Worm (Caenorhabditis elegans): ENCODE data around the gene cup-4.

cup-4 gene

DNA sequence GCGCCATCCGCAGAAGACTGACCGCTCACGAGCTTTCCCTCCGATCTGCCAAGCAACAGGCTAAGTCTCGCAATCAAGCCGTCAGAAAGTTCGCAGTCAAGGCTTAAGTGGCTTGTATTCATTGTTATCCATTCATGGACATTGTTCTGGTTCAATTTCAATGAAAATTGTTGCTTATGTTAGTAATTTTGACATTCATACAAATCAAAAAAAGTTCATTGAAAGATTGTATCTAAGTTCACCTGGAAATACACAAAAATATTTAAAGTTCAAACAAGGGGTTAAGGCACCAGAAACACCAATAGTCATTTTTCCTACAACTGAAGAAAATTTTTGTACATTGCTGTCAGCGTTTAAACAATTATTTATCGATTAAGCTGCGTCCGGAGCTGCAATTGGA lies 10.8 kb upstream of the cup-4 start (continued):
- TF ChIP-seq T07F8.4 (tag; optimal IDR thresholded peaks at IDR 0.05), result no peak
- no peak for TF ChIP-seq ztf-28 (GFP tag; IDR thresholded peaks at IDR 0.05)
- TF ChIP-seq cebp-1 (GFP tag; IDR thresholded peaks at IDR 0.05), result no peak
- peak; percentile 19 for TF ChIP-seq cebp-1 (tag; optimal IDR thresholded peaks at IDR 0.05)
- peak; percentile 53 for TF ChIP-seq him-1 (tag; optimal IDR thresholded peaks at IDR 0.05)
- TF ChIP-seq aptf-3 (GFP tag; IDR thresholded peaks at IDR 0.05), result no peak
- no peak for TF ChIP-seq Y67H2A.10 (GFP tag; conservative IDR thresholded peaks at IDR 0.05)
- peak; percentile 74 for TF ChIP-seq madf-3 (GFP tag; IDR thresholded peaks at IDR 0.05)
- TF ChIP-seq hlh-26 (GFP tag; conservative IDR thresholded peaks at IDR 0.05), result no peak
- TF ChIP-seq hrde-1 (tag; optimal IDR thresholded peaks at IDR 0.05; ENCODE audit: borderline replicate concordance), result peak; percentile 76
- TF ChIP-seq zfh-2 (GFP tag; conservative IDR thresholded peaks at IDR 0.05), result no peak
- TF ChIP-seq bed-2 (GFP tag; IDR thresholded peaks at IDR 0.05), result no peak
- no peak for TF ChIP-seq lag-1 (GFP tag; IDR thresholded peaks at IDR 0.05)
- TF ChIP-seq tlf-1 (GFP tag; optimal IDR thresholded peaks at IDR 0.05), result peak; percentile 64
- TF ChIP-seq efl-1 (GFP tag; optimal IDR thresholded peaks at IDR 0.05), result peak; percentile 14
- TF ChIP-seq mes-4 (tag; optimal IDR thresholded peaks at IDR 0.05), result no peak
- TF ChIP-seq let-526 (GFP tag; IDR thresholded peaks at IDR 0.05), result no peak
- TF ChIP-seq F22D6.2 (tag; optimal IDR thresholded peaks at IDR 0.05), result no peak
- peak; percentile 68 for TF ChIP-seq lin-54 (GFP tag; optimal IDR thresholded peaks at IDR 0.05)

DNA sequence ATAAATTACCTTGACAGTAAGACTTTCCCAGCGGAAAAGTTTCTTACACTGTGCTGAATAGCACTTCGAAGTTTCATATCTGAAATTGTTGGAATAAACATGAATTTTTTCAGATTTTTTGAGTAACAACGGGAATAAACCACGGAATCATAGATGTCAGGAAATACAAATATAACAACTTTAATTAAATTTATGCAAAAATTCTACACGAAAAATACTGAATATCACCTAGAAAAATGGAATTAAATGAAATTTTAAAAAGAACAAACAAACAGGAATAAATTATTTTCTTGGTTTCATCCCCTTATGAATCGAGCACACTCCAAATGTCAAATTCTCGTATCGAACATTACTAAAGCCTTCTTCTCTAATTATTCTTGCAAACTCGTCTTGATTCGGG lies 9.1 kb upstream of the cup-4 start, which contains the start of gene tag-307:
Gene tag-307, minus strand, starts transcription at position 101 of the 400 bp plus-strand sequence.
- no peak for TF ChIP-seq nfya-1 (tag; optimal IDR thresholded peaks at IDR 0.05; ENCODE audit: borderline replicate concordance, insufficient read depth)

DNA sequence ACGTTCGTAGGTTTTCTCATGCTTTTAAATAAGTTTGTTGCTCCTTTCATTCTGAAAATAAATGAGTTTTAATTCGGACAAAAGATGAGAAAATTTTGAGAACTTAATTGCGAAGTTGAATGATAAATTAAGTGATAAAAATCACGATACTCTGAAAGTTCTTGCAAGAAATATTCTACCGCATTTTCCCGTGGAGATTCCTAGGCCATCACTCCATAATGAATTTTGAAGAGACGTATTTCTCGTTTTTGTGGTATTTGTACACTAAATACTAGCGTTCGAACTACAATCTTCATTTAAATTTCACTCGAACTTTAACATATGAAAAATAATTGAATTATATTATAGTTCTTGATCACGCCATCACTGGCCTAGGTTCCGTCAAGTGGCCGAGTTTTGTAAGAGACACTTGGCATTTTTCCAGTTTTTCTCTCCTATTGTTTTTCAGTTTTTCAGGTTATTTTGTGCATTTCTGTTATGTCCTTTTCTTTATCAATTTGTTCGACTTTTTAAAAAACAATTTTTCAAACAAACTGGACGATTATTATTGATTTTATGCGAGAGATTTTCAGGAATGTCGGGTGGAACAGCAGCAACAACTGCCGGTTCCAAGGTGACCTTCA lies 7.8 kb upstream of the cup-4 start, which contains the start of the genes coq-5 and ufm-1:
Gene coq-5, minus strand, starts transcription at position 51 of the 623 bp plus-strand sequence.
Gene ufm-1, plus strand, starts transcription at position 573 of the 623 bp plus-strand sequence.
- peak; percentile 5 for TF ChIP-seq nhr-80 (tag; optimal IDR thresholded peaks at IDR 0.05)
- no peak for TF ChIP-seq B0261.1 (tag; optimal IDR thresholded peaks at IDR 0.05)
- TF ChIP-seq xnd-1 (tag; optimal IDR thresholded peaks at IDR 0.05), result no peak
- no peak for TF ChIP-seq hrde-1 (tag; optimal IDR thresholded peaks at IDR 0.05; ENCODE audit: borderline replicate concordance)
- TF ChIP-seq let-607 (tag; optimal IDR thresholded peaks at IDR 0.05), result peak in 1 of 2 experiments; percentile 43
- no peak for TF ChIP-seq attf-5 (GFP tag; optimal IDR thresholded peaks at IDR 0.05)
- TF ChIP-seq dox-1 (GFP tag; IDR thresholded peaks at IDR 0.05), result no peak
- TF ChIP-seq unc-130 (GFP tag; optimal IDR thresholded peaks at IDR 0.05), result peak; percentile 16
- TF ChIP-seq ZK185.1 (tag; optimal IDR thresholded peaks at IDR 0.05; ENCODE audit: poor library complexity, severe bottlenecking), result peak; percentile 69
- no peak for TF ChIP-seq ztf-28 (GFP tag; IDR thresholded peaks at IDR 0.05)
- TF ChIP-seq madf-6 (GFP tag; IDR thresholded peaks at IDR 0.05), result no peak
- no peak for TF ChIP-seq somi-1 (GFP tag; optimal IDR thresholded peaks at IDR 0.05)
- no peak for TF ChIP-seq madf-10 (tag; optimal IDR thresholded peaks at IDR 0.05)
- TF ChIP-seq hmg-1.2 (GFP tag; IDR thresholded peaks at IDR 0.05), result peak; percentile 9; the same call in 1 of the 2 replicates
- no peak for TF ChIP-seq ceh-79 (tag; optimal IDR thresholded peaks at IDR 0.05)
- no peak for TF ChIP-seq nfya-2 (GFP tag; IDR thresholded peaks at IDR 0.05)
- TF ChIP-seq ceh-27 (GFP tag; optimal IDR thresholded peaks at IDR 0.05), result peak; percentile 31
- no peak for TF ChIP-seq let-526 (GFP tag; IDR thresholded peaks at IDR 0.05)
- TF ChIP-seq pha-4 (tag; optimal IDR thresholded peaks at IDR 0.05), result no peak
- no peak for TF ChIP-seq F49E8.2 (tag; optimal IDR thresholded peaks at IDR 0.05; ENCODE audit: insufficient read depth)
